Worm (Caenorhabditis elegans) whole organism, L4 larva: ENCODE results near the gene D1086.18.

ENCODE experiments used
- F10B5.3 ChIP-seq: sonication (generic microtip); optimal IDR thresholded peaks from 2 replicates; lab custom pipeline; 2016; ENCODE audit warnings: mild to moderate bottlenecking, missing genetic modification characterization, missing compliant biosample characterization
- F37D6.2 ChIP-seq: sonication (generic microtip); optimal IDR thresholded peaks from 2 replicates; lab custom pipeline; 2016; ENCODE audit warnings: mild to moderate bottlenecking, missing genetic modification characterization, missing compliant biosample characterization
- T20F7.1 ChIP-seq: fragments of 200-800 bp; sonication (Bioruptor generic); optimal IDR thresholded peaks from 2 replicates; lab custom pipeline; 2018; ENCODE audit warnings: mild to moderate bottlenecking, missing genetic modification characterization, missing compliant biosample characterization
- Y48G9A.11 ChIP-seq: fragments of 200-800 bp; sonication (Bioruptor generic); IDR thresholded peaks from 2 replicates; pipeline ENCODE4 v1.3.6; 2022; ENCODE audit warnings: missing genetic modification reagents, missing genetic modification characterization, missing compliant biosample characterization
- Y5F2A.4 ChIP-seq: fragments of 200-800 bp; sonication (Bioruptor generic); optimal IDR thresholded peaks from 2 replicates; lab custom pipeline; 2018; ENCODE audit warnings: mild to moderate bottlenecking, missing genetic modification characterization, missing compliant biosample characterization
- aha-1 ChIP-seq: fragments of 150-350 bp; peaks from one replicate; lab custom pipeline; 2014; ENCODE audit warnings: missing biosample characterization, missing genetic modification characterization
- aly-2 ChIP-seq: sonication (generic microtip); optimal IDR thresholded peaks from 2 replicates; lab custom pipeline; 2018; ENCODE audit warnings: missing biosample characterization, missing genetic modification characterization
- ceh-44 ChIP-seq: fragments of 200-800 bp; sonication (Bioruptor generic); IDR thresholded peaks from 2 replicates; pipeline ENCODE4 v1.3.6; 2022; ENCODE audit warnings: missing genetic modification reagents, missing genetic modification characterization, missing compliant biosample characterization
- cey-2 ChIP-seq: sonication (generic microtip); optimal IDR thresholded peaks from 3 replicates; lab custom pipeline; 2017; ENCODE audit warnings: missing genetic modification characterization, mild to moderate bottlenecking, missing compliant biosample characterization, antibody characterized with exemption, borderline replicate concordance; ENCODE audit not compliant: insufficient read depth
- ctbp-1 ChIP-seq: fragments of 200-800 bp; sonication (Bioruptor generic); IDR thresholded peaks from 2 replicates; pipeline ENCODE4 v1.3.6; 2022; ENCODE audit warnings: missing genetic modification reagents, missing genetic modification characterization, missing compliant biosample characterization
- daf-16 ChIP-seq, 3 experiments: sonication (generic microtip); optimal IDR thresholded peaks; 2 replicates each; lab custom pipeline; 2016 to 2017; ENCODE audit warnings: missing genetic modification characterization in 3 of 3, missing genetic modification reagents in 3 of 3, mild to moderate bottlenecking in 2 of 3, missing compliant biosample characterization in 2 of 3, missing biosample characterization in 1 of 3, moderate library complexity in 1 of 3
- daf-19 ChIP-seq: fragments of 200-800 bp; sonication (Bioruptor generic); conservative IDR thresholded peaks from 2 replicates; pipeline ENCODE4 v1.3.6; 2022; ENCODE audit warnings: missing genetic modification characterization, missing compliant biosample characterization
- fkh-10 ChIP-seq: fragments of 150-350 bp; optimal IDR thresholded peaks from 2 replicates; lab custom pipeline; 2014; ENCODE audit warnings: missing biosample characterization, missing genetic modification reagents, missing genetic modification characterization
- hlh-11 ChIP-seq: fragments of 200-800 bp; sonication (Bioruptor generic); optimal IDR thresholded peaks from 2 replicates; lab custom pipeline; 2018; ENCODE audit warnings: mild to moderate bottlenecking, missing genetic modification characterization, missing compliant biosample characterization
- hmg-1.1 ChIP-seq: fragments of 200-800 bp; sonication (Bioruptor generic); IDR thresholded peaks from 2 replicates; pipeline ENCODE4 v1.3.6; 2022; ENCODE audit warnings: missing genetic modification reagents, missing genetic modification characterization, missing compliant biosample characterization
- jun-1 ChIP-seq: fragments of 150-350 bp; optimal IDR thresholded peaks from 2 replicates; lab custom pipeline; 2014; ENCODE audit warnings: missing biosample characterization, missing genetic modification reagents, missing genetic modification characterization
- lin-39 ChIP-seq: fragments of 150-350 bp; optimal IDR thresholded peaks from 2 replicates; lab custom pipeline; 2014; ENCODE audit warnings: missing biosample characterization, missing genetic modification reagents, missing genetic modification characterization
- madf-5 ChIP-seq, 2 experiments: fragments of 200-800 bp; sonication (Bioruptor generic); IDR thresholded peaks; 2 replicates each; pipeline ENCODE4 v1.3.6; 2022; ENCODE audit warnings: missing compliant biosample characterization in 2 of 2, missing genetic modification characterization in 2 of 2
- mdl-1 ChIP-seq, 2 experiments: fragments of 150-350 bp in 1 of 2; sonication (generic microtip) in 1 of 2; optimal IDR thresholded peaks; 2 replicates each; lab custom pipeline; 2014 to 2017; ENCODE audit warnings: missing biosample characterization in 2 of 2, missing genetic modification characterization in 2 of 2
- mdt-29 ChIP-seq: fragments of 200-800 bp; sonication (Bioruptor generic); IDR thresholded peaks from 2 replicates; pipeline ENCODE4 v1.3.6; 2022; ENCODE audit warnings: missing genetic modification reagents, missing genetic modification characterization, missing compliant biosample characterization
- mep-1 ChIP-seq: fragments of 150-350 bp; sonication (generic microtip); optimal IDR thresholded peaks from 3 replicates; lab custom pipeline; 2014; ENCODE audit warnings: missing biosample characterization, missing genetic modification characterization
- mes-2 ChIP-seq: sonication (generic microtip); optimal IDR thresholded peaks from 2 replicates; lab custom pipeline; 2016; ENCODE audit warnings: missing genotype, mild to moderate bottlenecking, missing genetic modification characterization, missing compliant biosample characterization; ENCODE audit not compliant: poor library complexity, severe bottlenecking
- mxl-2 ChIP-seq: fragments of 200-800 bp; sonication (Bioruptor generic); conservative IDR thresholded peaks from 2 replicates; pipeline ENCODE4 v1.3.6; 2022; ENCODE audit warnings: missing genetic modification reagents, missing genetic modification characterization, missing compliant biosample characterization
- nhr-11 ChIP-seq: fragments of 150-350 bp; optimal IDR thresholded peaks from 2 replicates; lab custom pipeline; 2014; ENCODE audit warnings: missing biosample characterization, missing genetic modification characterization
- nhr-25 ChIP-seq: sonication (generic microtip); optimal IDR thresholded peaks from 2 replicates; lab custom pipeline; 2017; ENCODE audit warnings: missing genetic modification characterization, mild to moderate bottlenecking, missing compliant biosample characterization, antibody characterized with exemption, moderate library complexity, borderline replicate concordance; ENCODE audit not compliant: insufficient read depth
- nhr-42 ChIP-seq: fragments of 200-800 bp; sonication (Bioruptor generic); IDR thresholded peaks from 2 replicates; pipeline ENCODE4 v1.3.6; 2022; ENCODE audit warnings: missing genetic modification characterization, missing compliant biosample characterization
- nhr-48 ChIP-seq: sonication (generic microtip); optimal IDR thresholded peaks from 2 replicates; lab custom pipeline; 2016; ENCODE audit warnings: mild to moderate bottlenecking, missing genetic modification characterization, missing compliant biosample characterization
- nhr-6 ChIP-seq: fragments of 150-350 bp; optimal IDR thresholded peaks from 2 replicates; lab custom pipeline; 2014; ENCODE audit warnings: missing biosample characterization, missing genetic modification characterization
- pqm-1 ChIP-seq: sonication (generic microtip); optimal IDR thresholded peaks from 2 replicates; lab custom pipeline; 2017; ENCODE audit warnings: missing biosample characterization, missing genetic modification characterization
- rbr-2 ChIP-seq: sonication (generic microtip); optimal IDR thresholded peaks from 2 replicates; lab custom pipeline; 2016; ENCODE audit warnings: missing genotype, missing genetic modification characterization, missing compliant biosample characterization
- snpc-1.2 ChIP-seq: fragments of 200-800 bp; sonication (Bioruptor generic); IDR thresholded peaks from 2 replicates; pipeline ENCODE4 v1.3.6; 2022; ENCODE audit warnings: missing genetic modification reagents, missing genetic modification characterization, missing compliant biosample characterization
- spr-1 ChIP-seq: sonication (generic microtip); optimal IDR thresholded peaks from 2 replicates; lab custom pipeline; 2016; ENCODE audit warnings: mild to moderate bottlenecking, missing genetic modification characterization, missing compliant biosample characterization
- spr-3 ChIP-seq: fragments of 200-800 bp; sonication (Bioruptor generic); optimal IDR thresholded peaks from 2 replicates; lab custom pipeline; 2018; ENCODE audit warnings: mild to moderate bottlenecking, missing genetic modification characterization, missing compliant biosample characterization
- unc-62 ChIP-seq, 3 experiments: fragments of 150-350 bp in 1 of 3; sonication (generic microtip); optimal IDR thresholded peaks in 2 of 3; peaks in 1 of 3; 1 replicate in 1 of 3; 2 replicates in 2 of 3; lab custom pipeline; 2014 to 2017; ENCODE audit warnings: missing biosample characterization in 3 of 3, missing genetic modification characterization in 3 of 3, missing genetic modification reagents in 3 of 3, missing genotype in 1 of 3
- vab-7 ChIP-seq: fragments of 200-800 bp; sonication (Bioruptor generic); IDR thresholded peaks from 2 replicates; pipeline ENCODE4 v1.3.6; 2022; ENCODE audit warnings: missing genetic modification reagents, missing genetic modification characterization, missing compliant biosample characterization
- zfp-2 ChIP-seq: sonication (generic microtip); optimal IDR thresholded peaks from 2 replicates; lab custom pipeline; 2016; ENCODE audit warnings: mild to moderate bottlenecking, missing genetic modification characterization, missing compliant biosample characterization
- zfp-3 ChIP-seq: fragments of 200-800 bp; sonication (Bioruptor generic); conservative IDR thresholded peaks from 2 replicates; pipeline ENCODE4 v1.3.6; 2022; ENCODE audit warnings: missing genetic modification reagents, missing genetic modification characterization, missing compliant biosample characterization
- zip-11 ChIP-seq: fragments of 200-800 bp; sonication (Bioruptor generic); IDR thresholded peaks from 2 replicates; pipeline ENCODE4 v1.3.6; 2022; ENCODE audit warnings: missing genetic modification characterization, missing compliant biosample characterization
- ztf-7 ChIP-seq: fragments of 150-350 bp; optimal IDR thresholded peaks from 2 replicates; lab custom pipeline; 2014; ENCODE audit warnings: missing biosample characterization, missing genetic modification characterization

The D1086.18 gene

DNA sequence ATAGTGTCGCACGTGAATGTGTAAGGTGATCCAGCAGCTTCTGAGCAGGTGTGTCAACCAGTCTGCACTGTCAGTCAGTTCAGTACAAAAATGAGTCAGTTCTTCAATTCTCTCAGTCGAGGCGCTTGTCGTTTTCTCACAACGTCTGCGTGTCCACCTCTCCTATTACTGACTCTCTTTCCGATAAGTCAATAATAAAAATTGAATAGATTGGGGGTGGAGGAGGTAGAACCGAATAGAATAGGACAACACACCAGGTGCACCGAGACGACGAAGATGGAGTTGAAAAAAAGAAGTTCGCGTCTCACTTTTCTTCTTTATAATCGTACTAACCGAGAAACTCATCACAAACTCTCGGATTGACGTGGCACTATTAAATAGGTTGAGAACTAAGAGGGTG, 42.1 kb downstream of the D1086.18 start:
- no peak for TF ChIP-seq ztf-7 (tag; lab: Kevin White, UChicago)
- no peak for TF ChIP-seq zfp-3
- no peak for TF ChIP-seq nhr-25
- no peak for TF ChIP-seq lin-39 (tag; lab: Kevin White, UChicago)
- TF ChIP-seq spr-1: no peak
- peak; percentile 19 for TF ChIP-seq hlh-11 (tag; lab: Kevin White, UChicago)
- TF ChIP-seq aly-2: no peak
- no peak for TF ChIP-seq mxl-2 (GFP tag; lab: Robert Waterston, UW)
- 0 out of 2 replicates have a peak, but pooled peaks have one; percentile 28 for TF ChIP-seq hmg-1.1 (GFP tag; lab: Robert Waterston, UW)
- no peak for TF ChIP-seq spr-3
- TF ChIP-seq mes-2: no peak
- no peak for TF ChIP-seq T20F7.1
- TF ChIP-seq nhr-11: no peak
- no peak for TF ChIP-seq nhr-48 (tag; lab: Kevin White, UChicago)
- TF ChIP-seq ctbp-1 (GFP tag; lab: Robert Waterston, UW): no peak
- TF ChIP-seq F10B5.3 (tag; lab: Kevin White, UChicago): no peak
- no peak for TF ChIP-seq nhr-42 (GFP tag; lab: Robert Waterston, UW)
- TF ChIP-seq snpc-1.2: no peak
- TF ChIP-seq pqm-1 (tag; lab: Kevin White, UChicago): no peak
- no peak for TF ChIP-seq Y48G9A.11 (GFP tag; lab: Robert Waterston, UW)
- no peak for TF ChIP-seq vab-7 (GFP tag; lab: Robert Waterston, UW)
- no peak for TF ChIP-seq zip-11 (GFP tag; lab: Robert Waterston, UW)
- TF ChIP-seq rbr-2: peak; percentile 6
- TF ChIP-seq ceh-44 (GFP tag; lab: Robert Waterston, UW): no peak
- no peak for TF ChIP-seq jun-1 (tag; lab: Kevin White, UChicago)
- no peak for TF ChIP-seq mdt-29 (GFP tag; lab: Robert Waterston, UW)
- TF ChIP-seq mep-1: peak; percentile 32
- no peak for TF ChIP-seq cey-2 (tag; lab: Kevin White, UChicago)
- TF ChIP-seq madf-5 (GFP tag; IDR thresholded peaks at IDR 0.05; lab: Robert Waterston, UW): no peak
- no peak for TF ChIP-seq Y5F2A.4 (GFP tag; lab: Kevin White, UChicago)
- no peak for TF ChIP-seq F37D6.2 (tag; lab: Kevin White, UChicago)
- TF ChIP-seq daf-16 (GFP tag; optimal IDR thresholded peaks at IDR 0.05; lab: Kevin White, UChicago): no peak
- TF ChIP-seq daf-16 (tag; optimal IDR thresholded peaks at IDR 0.05; lab: Kevin White, UChicago): peak; percentile 27
- no peak for TF ChIP-seq mdl-1 (tag; optimal IDR thresholded peaks at IDR 0.05; lab: Kevin White, UChicago)
- peak; percentile 53 for TF ChIP-seq nhr-6 (tag; lab: Kevin White, UChicago)
- TF ChIP-seq, all 104 proteins: peak for 6

DNA sequence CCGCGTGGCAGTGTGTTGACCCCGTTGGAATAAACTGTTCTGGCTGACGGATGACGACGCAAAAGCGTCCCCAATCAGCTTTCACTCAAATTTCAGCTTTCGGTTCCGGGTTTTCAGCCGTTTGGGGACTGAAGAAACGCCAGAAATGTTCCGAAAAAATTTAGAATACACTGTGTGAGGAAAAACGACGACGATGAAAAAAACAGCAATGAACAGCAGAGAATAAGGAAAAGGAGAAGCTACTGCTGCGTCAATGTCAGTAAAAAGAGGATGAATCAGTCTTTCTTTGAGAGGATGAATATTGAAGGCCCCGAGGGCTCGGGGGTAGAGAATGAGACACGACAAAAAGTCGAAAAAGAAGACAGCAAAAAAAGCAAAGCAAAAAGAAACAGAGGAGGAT, 43.2 kb downstream of the D1086.18 start:
- TF ChIP-seq unc-62 (GFP tag; optimal IDR thresholded peaks at IDR 0.05 in 1 of 2; lab: Kevin White, UChicago): peak in 1 of 2 experiments; percentile 45
- no peak for TF ChIP-seq unc-62 (tag; optimal IDR thresholded peaks at IDR 0.05; lab: Kevin White, UChicago)
- TF ChIP-seq fkh-10 (GFP tag; lab: Kevin White, UChicago): no peak
- no peak for TF ChIP-seq zfp-2
- no peak for TF ChIP-seq daf-19 (GFP tag; lab: Robert Waterston, UW)
- TF ChIP-seq aha-1 (tag; lab: Kevin White, UChicago): peak; percentile 97
- no peak for TF ChIP-seq daf-16 (GFP tag; optimal IDR thresholded peaks at IDR 0.05; lab: Kevin White, UChicago)
- TF ChIP-seq daf-16 (tag; optimal IDR thresholded peaks at IDR 0.05; lab: Kevin White, UChicago): no peak
- TF ChIP-seq, all 104 proteins: peak for 2
